Worm (Caenorhabditis elegans): ENCODE data around the gene srh-62.

The srh-62 gene

ce11 chrV:417656-418353 lies 14.9 kb upstream of the srh-62 start, which contains the start of gene irg-8:
irg-8 (minus strand) TSS chrV:417706.
- TF ChIP-seq lin-11 (tag; optimal IDR thresholded peaks at IDR 0.05) (no peak), sma-9 (GFP tag; optimal IDR thresholded peaks at IDR 0.05) (peak; percentile 31), sma-9 (tag; optimal IDR thresholded peaks at IDR 0.05) (no peak), nhr-129 (tag; optimal IDR thresholded peaks at IDR 0.05) (no peak), unc-39 (tag; optimal IDR thresholded peaks at IDR 0.05) (no peak), egl-27 (tag; optimal IDR thresholded peaks at IDR 0.05) (no peak), fos-1 (tag; optimal IDR thresholded peaks at IDR 0.05) (peak; percentile 54), nhr-21 (tag; optimal IDR thresholded peaks at IDR 0.05) (no peak), ztf-11 (tag; optimal IDR thresholded peaks at IDR 0.05) (no peak), sma-3 (GFP tag; optimal IDR thresholded peaks at IDR 0.05) (no peak), ceh-82 (tag; optimal IDR thresholded peaks at IDR 0.05) (no peak), nhr-12 (tag; optimal IDR thresholded peaks at IDR 0.05) (no peak), Y55F3AM.14 (GFP tag; optimal IDR thresholded peaks at IDR 0.05) (no peak), elt-3 (tag; optimal IDR thresholded peaks at IDR 0.05) (no peak)

- TF ChIP-seq nhr-77 (tag; optimal IDR thresholded peaks at IDR 0.05), result no peak
- peak; percentile 79 for TF ChIP-seq fos-1 (tag; optimal IDR thresholded peaks at IDR 0.05)
Observed at ce11 chrV:415072-415471, 12.1 kb upstream of the srh-62 start.

ce11 chrV:414630-415029 lies 11.7 kb upstream of the srh-62 start, which contains the start of gene dod-19:
dod-19 (minus strand) TSS chrV:414759.
- peak; percentile 46 for TF ChIP-seq sma-9 (GFP tag; optimal IDR thresholded peaks at IDR 0.05)
- no peak for TF ChIP-seq sma-9 (tag; optimal IDR thresholded peaks at IDR 0.05)
- no peak for TF ChIP-seq blmp-1 (tag; optimal IDR thresholded peaks at IDR 0.05; ENCODE audit: insufficient read depth)
- TF ChIP-seq fos-1 (tag; optimal IDR thresholded peaks at IDR 0.05), result peak; percentile 69
- TF ChIP-seq dmd-4 (tag; optimal IDR thresholded peaks at IDR 0.05), result no peak
- TF ChIP-seq unc-39 (tag; optimal IDR thresholded peaks at IDR 0.05), result no peak
- no peak for TF ChIP-seq lsy-2 (tag; optimal IDR thresholded peaks at IDR 0.05)
- no peak for TF ChIP-seq nhr-10 (tag; optimal IDR thresholded peaks at IDR 0.05)

- no peak for TF ChIP-seq sma-9 (GFP tag; optimal IDR thresholded peaks at IDR 0.05)
- no peak for TF ChIP-seq sma-9 (tag; optimal IDR thresholded peaks at IDR 0.05)
- TF ChIP-seq fos-1 (tag; optimal IDR thresholded peaks at IDR 0.05), result no peak
- TF ChIP-seq nhr-12 (tag; optimal IDR thresholded peaks at IDR 0.05), result no peak
Observed at ce11 chrV:412820-413219, 9.9 kb upstream of the srh-62 start.

ce11 chrV:404210-404669 lies 1.3 kb upstream of the srh-62 start, which contains the start of gene nhr-252:
nhr-252 (plus strand) TSS chrV:404619.
- TF ChIP-seq aly-2 (tag; optimal IDR thresholded peaks at IDR 0.05) (no peak), sma-9 (GFP tag; optimal IDR thresholded peaks at IDR 0.05) (peak; percentile 35), sma-9 (tag; optimal IDR thresholded peaks at IDR 0.05) (no peak)

ce11 chrV:399721-400120 lies 3.2 kb downstream of the srh-62 start, which contains the start of gene scl-27:
scl-27 (plus strand) TSS chrV:400021.
- TF ChIP-seq ztf-11 (tag; optimal IDR thresholded peaks at IDR 0.05) (no peak), dmd-4 (tag; optimal IDR thresholded peaks at IDR 0.05) (no peak), gmeb-1 (tag; optimal IDR thresholded peaks at IDR 0.05) (no peak), nhr-11 (tag; optimal IDR thresholded peaks at IDR 0.05) (no peak), aly-2 (tag; optimal IDR thresholded peaks at IDR 0.05) (no peak), mab-5 (tag; optimal IDR thresholded peaks at IDR 0.05) (no peak), fos-1 (tag; optimal IDR thresholded peaks at IDR 0.05) (no peak), zag-1 (tag; optimal IDR thresholded peaks at IDR 0.05) (no peak), unc-55 (GFP tag; optimal IDR thresholded peaks at IDR 0.05) (no peak), sem-4 (tag; optimal IDR thresholded peaks at IDR 0.05) (no peak)

- TF ChIP-seq unc-39 (tag; optimal IDR thresholded peaks at IDR 0.05) (no peak), mbf-1 (tag; optimal IDR thresholded peaks at IDR 0.05) (no peak), nhr-237 (tag; optimal IDR thresholded peaks at IDR 0.05) (no peak), lin-13 (GFP tag; optimal IDR thresholded peaks at IDR 0.05) (no peak), egl-27 (tag; optimal IDR thresholded peaks at IDR 0.05) (no peak)
Observed at ce11 chrV:396309-396708, 6.6 kb downstream of the srh-62 start, which contains the start of gene nhr-253. nhr-253 (plus strand) TSS chrV:396593.

Data from whole organism, L2 larva.